Fruit fly (Drosophila melanogaster): ENCODE results near the gene Cyp12e1.

Gene Cyp12e1

DNA sequence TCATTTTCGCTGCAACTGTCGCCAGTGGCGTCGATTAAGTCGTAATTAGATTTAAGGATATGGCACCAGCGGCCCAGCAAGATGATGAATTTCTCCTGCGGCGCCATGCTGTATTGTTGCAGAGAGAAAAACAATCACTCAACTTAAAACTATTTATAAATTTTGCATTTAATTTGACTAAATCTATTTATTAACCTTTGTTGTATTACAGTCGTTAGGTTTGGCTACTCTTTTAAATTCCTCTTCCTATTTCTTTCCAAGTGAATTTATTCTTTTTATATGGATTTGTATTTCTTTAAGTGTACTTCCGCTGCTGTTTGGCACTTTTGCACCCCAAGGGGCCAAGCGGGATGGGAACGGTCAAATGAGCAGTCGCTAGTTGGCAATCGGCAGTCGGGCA, 14.4 kb downstream of the Cyp12e1 start (continued):
- no peak for TF ChIP-seq HmgD (GFP tag; optimal IDR thresholded peaks at IDR 0.05)
- no peak for TF ChIP-seq NK7.1 (GFP tag; optimal IDR thresholded peaks at IDR 0.05)
- peak; percentile 51 for TF ChIP-seq unpg (GFP tag; optimal IDR thresholded peaks at IDR 0.05)
- no peak for TF ChIP-seq CG15514 (GFP tag; optimal IDR thresholded peaks at IDR 0.05)
- no peak for TF ChIP-seq ttk (GFP tag; IDR thresholded peaks at IDR 0.05)
- TF ChIP-seq CG18599 (GFP tag; optimal IDR thresholded peaks at IDR 0.05): peak; percentile 36
- TF ChIP-seq CG17361 (GFP tag; IDR thresholded peaks at IDR 0.05): peak; percentile 64
- peak; percentile 26 for TF ChIP-seq CG15269 (tag; optimal IDR thresholded peaks at IDR 0.05)
- no peak for TF ChIP-seq CG18011 (GFP tag; optimal IDR thresholded peaks at IDR 0.05)
- peak; percentile 8 for TF ChIP-seq CG13775 (GFP tag; optimal IDR thresholded peaks at IDR 0.05)
- no peak for TF ChIP-seq Trl (optimal IDR thresholded peaks at IDR 0.05)
- TF ChIP-seq Trl (GFP tag; optimal IDR thresholded peaks at IDR 0.05): no peak
- no peak for TF ChIP-seq aop (GFP tag; IDR thresholded peaks at IDR 0.05)
- TF ChIP-seq CG9215 (GFP tag; IDR thresholded peaks at IDR 0.05): no peak
- TF ChIP-seq Fer3 (tag; optimal IDR thresholded peaks at IDR 0.05): peak; percentile 32
- TF ChIP-seq E2f1 (GFP tag; IDR thresholded peaks at IDR 0.05): no peak
- no peak for TF ChIP-seq p53 (GFP tag; optimal IDR thresholded peaks at IDR 0.05)
- no peak for TF ChIP-seq CG8478 (optimal IDR thresholded peaks at IDR 0.05)
- no peak for TF ChIP-seq CG5245 (GFP tag; optimal IDR thresholded peaks at IDR 0.05)
- TF ChIP-seq CG30020 (tag; optimal IDR thresholded peaks at IDR 0.05): no peak
- TF ChIP-seq lmd (GFP tag; IDR thresholded peaks at IDR 0.05): peak; percentile 21; the same call in 1 of the 2 replicates
- TF ChIP-seq Blimp-1 (GFP tag; optimal IDR thresholded peaks at IDR 0.05): peak; percentile 67
- TF ChIP-seq Hmx (GFP tag; optimal IDR thresholded peaks at IDR 0.05): no peak
- peak; percentile 65 for TF ChIP-seq row (GFP tag; IDR thresholded peaks at IDR 0.05)
- no peak for TF ChIP-seq prd (optimal IDR thresholded peaks at IDR 0.05)
- TF ChIP-seq prd (GFP tag; IDR thresholded peaks at IDR 0.05): peak; percentile 76; the same call in 2 of the 3 replicates
- TF ChIP-seq wor (GFP tag; IDR thresholded peaks at IDR 0.05): 0 out of 2 replicates have a peak, but pooled peaks have one; percentile 15
- TF ChIP-seq CG4424 (GFP tag; optimal IDR thresholded peaks at IDR 0.05): peak; percentile 25
- TF ChIP-seq z (GFP tag; IDR thresholded peaks at IDR 0.05): no peak
- no peak for TF ChIP-seq sqz (GFP tag; optimal IDR thresholded peaks at IDR 0.05)
- no peak for TF ChIP-seq HHEX (GFP tag; optimal IDR thresholded peaks at IDR 0.05)
- no peak for TF ChIP-seq Jarid2 (GFP tag; optimal IDR thresholded peaks at IDR 0.05)
- no peak for TF ChIP-seq Ets97D (GFP tag; optimal IDR thresholded peaks at IDR 0.05)
- TF ChIP-seq Eip74EF (GFP tag; optimal IDR thresholded peaks at IDR 0.05): peak in 1 of 2 experiments; percentile 19
- TF ChIP-seq hbn (GFP tag; IDR thresholded peaks at IDR 0.05; ENCODE audit: partially characterized antibody): no peak
- no peak for TF ChIP-seq knrl (GFP tag; IDR thresholded peaks at IDR 0.05; ENCODE audit: partially characterized antibody)
- TF ChIP-seq CG30403 (GFP tag; optimal IDR thresholded peaks at IDR 0.05): peak; percentile 25
- no peak for TF ChIP-seq CTCF (GFP tag; optimal IDR thresholded peaks at IDR 0.05)
- no peak for TF ChIP-seq emc (GFP tag; optimal IDR thresholded peaks at IDR 0.05)
- TF ChIP-seq Stat92E (GFP tag; optimal IDR thresholded peaks at IDR 0.05): no peak
- TF ChIP-seq br (optimal IDR thresholded peaks at IDR 0.05): no peak
- TF ChIP-seq Hr51 (GFP tag; optimal IDR thresholded peaks at IDR 0.05): peak in 1 of 2 experiments; percentile 52
- TF ChIP-seq Oli (tag; optimal IDR thresholded peaks at IDR 0.05): peak; percentile 51
- TF ChIP-seq Xrp1 (GFP tag; IDR thresholded peaks at IDR 0.05): peak; percentile 59
- no peak for TF ChIP-seq Dip2 (GFP tag; IDR thresholded peaks at IDR 0.05)
- TF ChIP-seq crol (GFP tag; IDR thresholded peaks at IDR 0.05): no peak
- TF ChIP-seq Ptx1 (GFP tag; IDR thresholded peaks at IDR 0.05): peak; percentile 21; the same call in 1 of the 2 replicates
- no peak for TF ChIP-seq CG6765 (GFP tag; optimal IDR thresholded peaks at IDR 0.05)
- TF ChIP-seq pum (GFP tag; optimal IDR thresholded peaks at IDR 0.05): peak; percentile 8
- TF ChIP-seq CG4730 (GFP tag; IDR thresholded peaks at IDR 0.05): no peak
- TF ChIP-seq cwo (GFP tag; optimal IDR thresholded peaks at IDR 0.05): no peak
- TF ChIP-seq Kr (GFP tag; optimal IDR thresholded peaks at IDR 0.05): no peak
- TF ChIP-seq H2.0 (GFP tag; IDR thresholded peaks at IDR 0.05): peak; percentile 34; the same call in 1 of the 2 replicates

Data from whole organism, embryonic.